Worm (Caenorhabditis elegans) whole organism, midembryonic: ENCODE results near the gene mcm-3AP.

ENCODE experiments used
- T22C8.4 ChIP-seq: fragments of 200-800 bp; sonication (Bioruptor generic); IDR thresholded peaks from 2 replicates; pipeline ENCODE4 v1.3.6; 2022; ENCODE audit warnings: missing genetic modification characterization, missing compliant biosample characterization
- klf-2 ChIP-seq: fragments of 200-800 bp; sonication (Bioruptor generic); conservative IDR thresholded peaks from 2 replicates; pipeline ENCODE4 v1.3.6; 2022; ENCODE audit warnings: missing genetic modification reagents, missing genetic modification characterization, missing compliant biosample characterization
- med-1 ChIP-seq: sonication (generic microtip); optimal IDR thresholded peaks from 2 replicates; lab custom pipeline; 2017; ENCODE audit warnings: missing genetic modification characterization, mild to moderate bottlenecking, missing compliant biosample characterization, antibody characterized with exemption, missing genetic modification reagents; ENCODE audit not compliant: insufficient read depth
- ref-1 ChIP-seq: fragments of 200-800 bp; sonication (Bioruptor generic); conservative IDR thresholded peaks from 2 replicates; pipeline ENCODE4 v1.3.6; 2022; ENCODE audit warnings: missing genetic modification reagents, missing genetic modification characterization, missing compliant biosample characterization
- ztf-23 ChIP-seq: fragments of 200-800 bp; sonication (Bioruptor generic); IDR thresholded peaks from 2 replicates; pipeline ENCODE4 v1.3.6; 2022; ENCODE audit warnings: missing genetic modification reagents, missing genetic modification characterization, missing compliant biosample characterization
- ztf-29 ChIP-seq: fragments of 200-800 bp; sonication (Bioruptor generic); IDR thresholded peaks from 2 replicates; pipeline ENCODE4 v1.3.6; 2022; ENCODE audit warnings: missing genetic modification reagents, missing genetic modification characterization, missing compliant biosample characterization

DNA sequence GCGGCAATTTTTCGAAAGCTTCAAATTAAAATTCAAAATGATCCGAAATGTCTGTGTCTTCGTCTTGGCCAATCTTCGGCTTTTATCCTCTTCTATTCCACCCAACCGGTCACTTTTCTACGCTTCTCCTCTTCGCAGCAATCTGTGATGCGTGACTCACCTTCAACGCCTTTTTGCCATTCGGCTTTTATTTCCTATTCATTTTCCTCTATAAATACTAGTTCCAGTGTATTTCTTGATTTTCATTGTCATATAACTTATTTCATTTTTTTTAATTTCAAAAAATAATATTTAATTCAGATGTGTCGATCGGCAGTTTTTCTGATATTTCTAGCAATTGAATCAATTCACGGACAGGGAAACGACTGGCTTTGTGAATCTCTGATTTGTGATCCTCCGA, 28.3 kb upstream of the mcm-3AP start, which contains the start of gene C49H3.16:
- TF ChIP-seq ref-1 (no peak), klf-2 (GFP tag; lab: Robert Waterston, UW) (no peak), T22C8.4 (no peak), ztf-29 (GFP tag; lab: Robert Waterston, UW) (no peak), med-1 (GFP tag; lab: Kevin White, UChicago) (no peak), ztf-23 (GFP tag; lab: Robert Waterston, UW) (no peak)
